Worm (Caenorhabditis elegans) whole organism, L1 larva: ENCODE data around the gene Y45G5AM.4.

Experiments
- C34B4.2 ChIP-seq: sonication (generic microtip); optimal IDR thresholded peaks from 2 replicates; lab custom pipeline; 2017; ENCODE audit warnings: mild to moderate bottlenecking, missing genetic modification characterization, missing compliant biosample characterization
- aha-1 ChIP-seq: fragments of 150-350 bp; optimal IDR thresholded peaks from 2 replicates; lab custom pipeline; 2014; ENCODE audit warnings: missing biosample characterization, missing genetic modification characterization
- aly-2 ChIP-seq: fragments of 150-350 bp; optimal IDR thresholded peaks from 2 replicates; lab custom pipeline; 2014; ENCODE audit warnings: missing biosample characterization, missing genetic modification characterization
- ceh-63 ChIP-seq: fragments of 200-800 bp; sonication (Bioruptor generic); optimal IDR thresholded peaks from 2 replicates; lab custom pipeline; 2018; ENCODE audit warnings: mild to moderate bottlenecking, missing genetic modification characterization, missing compliant biosample characterization
- ceh-8 ChIP-seq: fragments of 200-800 bp; sonication (Bioruptor generic); optimal IDR thresholded peaks from 2 replicates; lab custom pipeline; 2018; ENCODE audit warnings: mild to moderate bottlenecking, missing genetic modification characterization, moderate library complexity, missing compliant biosample characterization
- ceh-82 ChIP-seq, 3 experiments: fragments of 150-350 bp in 1 of 3; sonication (generic microtip) in 2 of 3; optimal IDR thresholded peaks; 2 replicates each; lab custom pipeline; 2014 to 2017; ENCODE audit warnings: missing biosample characterization in 3 of 3, missing genetic modification characterization in 3 of 3
- ces-1 ChIP-seq: fragments of 150-350 bp; optimal IDR thresholded peaks from 2 replicates; lab custom pipeline; 2014; ENCODE audit warnings: missing biosample characterization, missing genetic modification reagents, missing genetic modification characterization
- dpl-1 ChIP-seq, 3 experiments: fragments of 150-350 bp in 2 of 3; sonication (generic microtip) in 1 of 3; optimal IDR thresholded peaks; 2 replicates each; lab custom pipeline; 2014 to 2017; ENCODE audit warnings: missing biosample characterization in 3 of 3, missing genetic modification characterization in 3 of 3, missing genetic modification reagents in 3 of 3
- dsc-1 ChIP-seq: sonication (generic microtip); optimal IDR thresholded peaks from 2 replicates; lab custom pipeline; 2016; ENCODE audit warnings: mild to moderate bottlenecking, missing genetic modification characterization, missing compliant biosample characterization
- efl-1 ChIP-seq, 4 experiments: fragments of 150-350 bp; optimal IDR thresholded peaks in 3 of 4; peaks in 1 of 4; 1 replicate in 1 of 4; 2 replicates in 3 of 4; lab custom pipeline; 2014; ENCODE audit warnings: missing biosample characterization in 2 of 4, missing genetic modification characterization in 2 of 4, missing genetic modification reagents in 2 of 4
- elt-3 ChIP-seq, 6 experiments: fragments of 150-350 bp in 1 of 6; sonication (generic microtip); optimal IDR thresholded peaks; 2 replicates each; lab custom pipeline; 2017 to 2018; ENCODE audit warnings: missing biosample characterization in 6 of 6, missing genetic modification characterization in 6 of 6, inconsistent platforms in 1 of 6
- ets-5 ChIP-seq: fragments of 200-800 bp; sonication (Bioruptor generic); IDR thresholded peaks from 2 replicates; pipeline ENCODE4 v1.3.6; 2022; ENCODE audit warnings: missing genetic modification characterization, missing compliant biosample characterization
- fkh-8 ChIP-seq: sonication (generic microtip); optimal IDR thresholded peaks from 2 replicates; lab custom pipeline; 2016; ENCODE audit warnings: mild to moderate bottlenecking, missing genetic modification characterization, missing compliant biosample characterization
- hlh-17 ChIP-seq: fragments of 200-800 bp; sonication (Bioruptor generic); optimal IDR thresholded peaks from 2 replicates; lab custom pipeline; 2018; ENCODE audit warnings: missing genetic modification characterization, mild to moderate bottlenecking, missing compliant biosample characterization, moderate library complexity, borderline replicate concordance
- hpl-2 ChIP-seq: fragments of 150-350 bp; optimal IDR thresholded peaks from 2 replicates; lab custom pipeline; 2014; ENCODE audit warnings: missing biosample characterization, missing genetic modification reagents, missing genetic modification characterization
- irx-1 ChIP-seq: sonication (generic microtip); optimal IDR thresholded peaks from 2 replicates; lab custom pipeline; 2016; ENCODE audit warnings: missing genetic modification characterization, missing compliant biosample characterization
- isw-1 ChIP-seq: fragments of 200-800 bp; sonication (Bioruptor generic); IDR thresholded peaks from 2 replicates; pipeline ENCODE4 v1.3.6; 2022; ENCODE audit warnings: missing genetic modification characterization, missing compliant biosample characterization
- jun-1 ChIP-seq: fragments of 150-350 bp; optimal IDR thresholded peaks from 2 replicates; lab custom pipeline; 2014; ENCODE audit warnings: missing biosample characterization, missing genetic modification reagents, missing genetic modification characterization
- lin-14 ChIP-seq: fragments of 200-800 bp; sonication (Bioruptor generic); optimal IDR thresholded peaks from 2 replicates; lab custom pipeline; 2018; ENCODE audit warnings: mild to moderate bottlenecking, missing genetic modification characterization, moderate library complexity, missing compliant biosample characterization
- lin-39 ChIP-seq: fragments of 150-350 bp; optimal IDR thresholded peaks from 2 replicates; lab custom pipeline; 2014; ENCODE audit warnings: missing biosample characterization, missing genetic modification reagents, missing genetic modification characterization
- lsy-2 ChIP-seq, 2 experiments: fragments of 150-350 bp; optimal IDR thresholded peaks; 2 replicates each; lab custom pipeline; 2014; ENCODE audit warnings: missing biosample characterization in 2 of 2, missing genetic modification characterization in 2 of 2
- mdl-1 ChIP-seq, 2 experiments: fragments of 150-350 bp; optimal IDR thresholded peaks; 2 replicates each; lab custom pipeline; 2014 to 2017; ENCODE audit warnings: missing biosample characterization in 2 of 2, missing genetic modification characterization in 2 of 2, inconsistent platforms in 1 of 2
- nhr-11 ChIP-seq: fragments of 150-350 bp; optimal IDR thresholded peaks from 2 replicates; lab custom pipeline; 2014; ENCODE audit warnings: missing biosample characterization, missing genetic modification characterization
- nhr-12 ChIP-seq: sonication (generic microtip); optimal IDR thresholded peaks from 2 replicates; lab custom pipeline; 2017; ENCODE audit warnings: missing biosample characterization, missing genetic modification characterization
- nhr-237 ChIP-seq: fragments of 150-350 bp; optimal IDR thresholded peaks from 2 replicates; lab custom pipeline; 2014; ENCODE audit warnings: missing biosample characterization, missing genetic modification characterization
- nhr-28 ChIP-seq: fragments of 150-350 bp; optimal IDR thresholded peaks from 2 replicates; lab custom pipeline; 2014; ENCODE audit warnings: missing biosample characterization, missing genetic modification characterization
- nhr-85 ChIP-seq: sonication (generic microtip); peaks from one replicate; lab custom pipeline; 2016; ENCODE audit warnings: missing genetic modification characterization, inconsistent platforms, missing compliant biosample characterization
- pag-3 ChIP-seq: sonication (generic microtip); optimal IDR thresholded peaks from 2 replicates; lab custom pipeline; 2017; ENCODE audit warnings: missing genetic modification characterization, mild to moderate bottlenecking, missing compliant biosample characterization, antibody characterized with exemption, borderline replicate concordance; ENCODE audit not compliant: insufficient read depth
- skn-1 ChIP-seq: fragments of 150-350 bp; optimal IDR thresholded peaks from 2 replicates; lab custom pipeline; 2014; ENCODE audit warnings: missing biosample characterization, missing genetic modification characterization
- snpc-4 ChIP-seq: fragments of 150-350 bp; optimal IDR thresholded peaks from 2 replicates; lab custom pipeline; 2014; ENCODE audit warnings: missing biosample characterization, missing genetic modification characterization
- sptf-1 ChIP-seq: fragments of 150-350 bp; optimal IDR thresholded peaks from 2 replicates; lab custom pipeline; 2014; ENCODE audit warnings: missing biosample characterization, missing genetic modification characterization
- swsn-7 ChIP-seq: sonication (generic microtip); optimal IDR thresholded peaks from 2 replicates; lab custom pipeline; 2016; ENCODE audit warnings: missing genetic modification characterization, missing compliant biosample characterization
- tbx-2 ChIP-seq: sonication (generic microtip); optimal IDR thresholded peaks from 2 replicates; lab custom pipeline; 2016; ENCODE audit warnings: missing genetic modification characterization, missing compliant biosample characterization
- tlp-1 ChIP-seq: fragments of 150-350 bp; optimal IDR thresholded peaks from 2 replicates; lab custom pipeline; 2014; ENCODE audit warnings: missing biosample characterization, missing genetic modification characterization
- unc-30 ChIP-seq: sonication (generic microtip); optimal IDR thresholded peaks from 2 replicates; lab custom pipeline; 2017; ENCODE audit warnings: missing biosample characterization, missing genetic modification characterization
- unc-62 ChIP-seq: fragments of 150-350 bp; optimal IDR thresholded peaks from 2 replicates; lab custom pipeline; 2014; ENCODE audit warnings: missing biosample characterization, missing genetic modification reagents, missing genetic modification characterization
- unc-98 ChIP-seq: fragments of 200-800 bp; sonication (Bioruptor generic); IDR thresholded peaks from 2 replicates; pipeline ENCODE4 v1.3.6; 2022; ENCODE audit warnings: missing genetic modification characterization, missing compliant biosample characterization
- xbp-1 ChIP-seq: sonication (generic microtip); optimal IDR thresholded peaks from 2 replicates; lab custom pipeline; 2016; ENCODE audit warnings: missing genetic modification characterization, missing compliant biosample characterization
- zag-1 ChIP-seq: fragments of 150-350 bp; optimal IDR thresholded peaks from 2 replicates; lab custom pipeline; 2014; ENCODE audit warnings: missing biosample characterization, missing genetic modification characterization

Y45G5AM.4 gene

DNA sequence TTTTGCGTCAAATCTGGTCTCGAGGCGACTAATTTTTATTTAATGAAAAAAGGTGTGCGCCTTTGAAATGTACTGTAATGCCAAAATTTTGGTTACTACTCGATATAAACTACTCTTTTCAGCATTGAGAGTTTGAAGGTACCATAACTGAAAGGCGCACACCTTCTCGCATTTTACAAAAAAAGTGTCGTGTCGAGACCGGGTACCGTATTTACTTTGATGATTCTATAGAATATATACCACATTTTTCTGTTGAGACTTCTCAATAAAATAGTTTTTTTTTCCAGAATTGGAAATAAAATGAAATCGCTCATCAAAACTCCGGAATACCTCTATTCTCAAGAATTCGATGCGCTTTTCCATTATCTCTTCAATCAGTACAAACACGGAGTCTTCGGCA, at the start of gene Y45G5AM.4:
TSS of gene Y45G5AM.4 (plus strand) at position 301 of the 400 bp plus-strand sequence.
- no peak for TF ChIP-seq unc-30 (tag; lab: Kevin White, UChicago)
- TF ChIP-seq ceh-63 (GFP tag; lab: Kevin White, UChicago) = no peak
- no peak for TF ChIP-seq dpl-1 (GFP tag; optimal IDR thresholded peaks at IDR 0.05; lab: Kevin White, UChicago)
- TF ChIP-seq xbp-1 (tag; lab: Kevin White, UChicago) = no peak
- TF ChIP-seq unc-62 (GFP tag; lab: Kevin White, UChicago) = no peak
- no peak for TF ChIP-seq C34B4.2 (tag; lab: Kevin White, UChicago)
- TF ChIP-seq ets-5 = no peak
- TF ChIP-seq ces-1 (GFP tag; lab: Kevin White, UChicago) = no peak
- TF ChIP-seq isw-1 (GFP tag; lab: Robert Waterston, UW) = no peak
- TF ChIP-seq jun-1 = no peak
- no peak for TF ChIP-seq aha-1
- no peak for TF ChIP-seq nhr-12 (tag; lab: Kevin White, UChicago)

DNA sequence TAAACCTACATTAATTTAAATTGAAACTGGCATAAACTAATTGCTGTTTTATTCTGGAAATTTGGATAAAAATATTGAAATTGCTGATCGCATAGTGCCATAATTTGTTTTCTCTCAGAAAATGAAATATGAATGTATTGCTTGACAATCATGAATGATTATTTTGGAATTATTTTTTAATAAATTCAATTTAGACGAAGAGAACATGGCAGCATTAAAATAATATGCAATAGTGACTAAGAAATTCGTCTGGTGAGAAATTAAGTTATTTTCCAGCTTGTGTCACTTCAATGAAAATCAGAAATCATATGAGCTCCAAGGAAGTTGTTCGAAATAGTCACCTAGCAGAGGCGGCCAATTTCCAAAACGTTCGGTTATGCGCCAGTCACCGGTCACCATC, 48.4 kb upstream of the Y45G5AM.4 start, which contains the start of gene srw-133:
TSS of gene srw-133 (minus strand) at position 101 of the 400 bp plus-strand sequence.
- TF ChIP-seq snpc-4 (no peak), dsc-1 (no peak), efl-1 (optimal IDR thresholded peaks at IDR 0.05; lab: Kevin White, UChicago) (no peak), efl-1 (GFP tag; optimal IDR thresholded peaks at IDR 0.05 in 1 of 2; lab: Kevin White, UChicago) (peak in 1 of 2 experiments; percentile 3)
- TF ChIP-seq, all 84 proteins: peak for 1

DNA sequence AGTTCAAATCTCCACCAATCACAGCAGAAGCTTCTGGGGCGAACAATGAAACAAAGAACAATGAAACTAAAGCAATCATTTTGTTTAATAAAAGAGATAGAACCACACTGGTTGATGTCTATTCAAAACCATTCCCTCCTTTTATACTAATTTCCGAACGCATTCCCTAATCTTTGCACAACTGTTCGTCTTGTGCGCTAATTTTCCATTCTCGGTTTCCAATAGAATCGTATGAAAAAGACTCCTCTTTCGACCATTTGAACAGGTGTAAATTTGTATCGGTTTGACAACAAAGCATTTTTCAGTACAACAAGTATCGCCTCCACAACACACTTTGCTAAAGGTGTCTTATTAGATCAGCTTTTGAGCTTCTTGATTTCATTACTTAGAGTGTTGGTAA, 47.0 kb upstream of the Y45G5AM.4 start, which contains the start of gene T05B4.8:
TSS of gene T05B4.8 (minus strand) at position 101 of the 400 bp plus-strand sequence.
- TF ChIP-seq hlh-17 (GFP tag; lab: Kevin White, UChicago) = no peak
- no peak for TF ChIP-seq efl-1 (optimal IDR thresholded peaks at IDR 0.05; lab: Kevin White, UChicago)
- peak in 1 of 2 experiments; percentile 69 for TF ChIP-seq efl-1 (GFP tag; optimal IDR thresholded peaks at IDR 0.05 in 1 of 2; lab: Kevin White, UChicago)

DNA sequence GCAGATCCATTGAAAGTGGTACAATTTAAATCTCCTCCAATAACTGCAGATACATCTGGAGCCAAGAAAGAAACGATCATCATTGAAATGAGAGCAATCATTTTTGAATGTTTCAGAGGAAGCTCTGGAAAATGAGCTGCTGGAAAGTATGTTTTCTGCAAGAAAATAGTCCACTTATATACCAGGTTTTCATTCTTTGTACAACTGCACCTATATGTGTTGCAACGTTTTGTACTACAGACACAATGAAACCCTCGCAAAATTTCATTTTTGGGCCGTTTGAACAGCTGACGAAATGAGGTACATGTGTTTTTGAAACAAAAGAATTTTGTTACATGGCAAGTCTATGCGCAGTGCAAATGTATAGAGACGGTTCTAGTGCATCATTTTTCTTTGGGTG, 44.7 kb upstream of the Y45G5AM.4 start, which contains the start of gene T05B4.9:
TSS of gene T05B4.9 (minus strand) at position 101 of the 400 bp plus-strand sequence.
- TF ChIP-seq elt-3 (tag; optimal IDR thresholded peaks at IDR 0.05; lab: Kevin White, UChicago) (no peak), ceh-8 (GFP tag; lab: Kevin White, UChicago) (no peak), aly-2 (tag; lab: Kevin White, UChicago) (no peak), sptf-1 (tag; lab: Kevin White, UChicago) (no peak), mdl-1 (tag; optimal IDR thresholded peaks at IDR 0.05; lab: Kevin White, UChicago) (no peak), pag-3 (tag; lab: Kevin White, UChicago) (no peak), lin-39 (tag; lab: Kevin White, UChicago) (no peak), hpl-2 (no peak), ceh-82 (tag; optimal IDR thresholded peaks at IDR 0.05; lab: Kevin White, UChicago) (no peak)

DNA sequence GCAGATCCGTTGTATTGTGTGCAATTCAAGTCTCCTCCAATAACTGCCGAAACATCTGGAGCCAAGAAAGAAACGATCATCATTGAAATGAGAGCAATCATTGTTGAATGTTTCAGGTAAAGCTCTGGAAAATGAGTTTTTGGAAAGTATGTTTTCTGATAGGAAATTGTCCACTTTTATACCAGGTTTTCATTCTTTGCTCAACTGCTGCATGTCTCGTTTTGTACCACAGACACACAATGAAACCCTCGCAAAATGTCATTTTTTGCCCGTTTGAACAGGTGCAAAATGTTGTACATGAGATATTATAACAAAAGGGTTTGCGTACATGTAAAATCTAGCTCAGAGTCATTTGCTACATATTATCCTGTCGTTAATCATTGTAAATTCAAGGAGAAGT, 42.4 kb upstream of the Y45G5AM.4 start, which contains the start of gene T05B4.10:
TSS of gene T05B4.10 (minus strand) at position 101 of the 400 bp plus-strand sequence.
- TF ChIP-seq ceh-82 (tag; optimal IDR thresholded peaks at IDR 0.05; lab: Kevin White, UChicago) (no peak), nhr-85 (tag; lab: Kevin White, UChicago) (no peak), snpc-4 (no peak), zag-1 (tag; lab: Kevin White, UChicago) (no peak), unc-30 (tag; lab: Kevin White, UChicago) (no peak), fkh-8 (no peak), unc-62 (GFP tag; lab: Kevin White, UChicago) (no peak), nhr-11 (tag; lab: Kevin White, UChicago) (no peak), nhr-237 (tag; lab: Kevin White, UChicago) (no peak), skn-1 (tag; lab: Kevin White, UChicago) (no peak), tbx-2 (tag; lab: Kevin White, UChicago) (no peak), lin-14 (no peak), nhr-28 (tag; lab: Kevin White, UChicago) (no peak), swsn-7 (tag; lab: Kevin White, UChicago) (no peak), tlp-1 (tag; lab: Kevin White, UChicago) (no peak), unc-98 (no peak), lsy-2 (tag; optimal IDR thresholded peaks at IDR 0.05; lab: Kevin White, UChicago) (no peak), irx-1 (tag; lab: Kevin White, UChicago) (no peak)
